Fruit fly (Drosophila melanogaster) whole organism, embryonic: ENCODE data around the gene Ac76E.

ENCODE experiments used
- Abd-B ChIP-seq: fragments of 200-800 bp; sonication (Bioruptor generic); optimal IDR thresholded peaks from 2 replicates; lab custom pipeline; 2018; ENCODE audit warnings: missing biosample characterization, mild to moderate bottlenecking, missing genetic modification characterization, moderate library complexity
- Bgb ChIP-seq: fragments of 200-800 bp; sonication (Bioruptor generic); IDR thresholded peaks from 2 replicates; pipeline ENCODE4 v1.3.6; 2022; ENCODE audit warnings: missing biosample characterization, missing genetic modification characterization; ENCODE audit not compliant: partially characterized antibody
- CG10366 ChIP-seq: fragments of 200-800 bp; sonication (Bioruptor generic); IDR thresholded peaks from 2 replicates; pipeline ENCODE4 v1.3.6; 2022; ENCODE audit warnings: missing biosample characterization, missing genetic modification characterization
- CG10462 ChIP-seq: fragments of 200-800 bp; sonication (Bioruptor generic); optimal IDR thresholded peaks from 2 replicates; lab custom pipeline; 2016; ENCODE audit warnings: missing biosample characterization, missing genetic modification characterization
- CG13296 ChIP-seq: fragments of 200-800 bp; sonication (Bioruptor generic); optimal IDR thresholded peaks from 3 replicates; lab custom pipeline; 2018; ENCODE audit warnings: missing biosample characterization, mild to moderate bottlenecking, missing genetic modification characterization
- CG13894 ChIP-seq: fragments of 200-800 bp; sonication (Bioruptor generic); optimal IDR thresholded peaks from 3 replicates; lab custom pipeline; 2018; ENCODE audit warnings: missing biosample characterization, mild to moderate bottlenecking, missing genetic modification characterization, moderate library complexity
- CG14710 ChIP-seq: fragments of 200-800 bp; sonication (Bioruptor generic); optimal IDR thresholded peaks from 3 replicates; lab custom pipeline; 2019; ENCODE audit warnings: missing biosample characterization, mild to moderate bottlenecking, missing genetic modification characterization, moderate library complexity
- CG1603 ChIP-seq: fragments of 200-800 bp; sonication (Bioruptor generic); optimal IDR thresholded peaks from 2 replicates; lab custom pipeline; 2019; ENCODE audit warnings: missing biosample characterization, mild to moderate bottlenecking, missing genetic modification characterization, moderate library complexity
- CG16779 ChIP-seq: fragments of 200-800 bp; sonication (Bioruptor generic); IDR thresholded peaks from 2 replicates; pipeline ENCODE4 v1.3.6; 2022; ENCODE audit warnings: missing biosample characterization, missing genetic modification characterization
- CG17361 ChIP-seq: fragments of 200-800 bp; sonication (Bioruptor generic); IDR thresholded peaks from 3 replicates; pipeline ENCODE4 v1.3.6; 2022; ENCODE audit warnings: missing biosample characterization, missing genetic modification characterization
- CG2875 ChIP-seq: fragments of 200-800 bp; sonication (Bioruptor generic); optimal IDR thresholded peaks from 2 replicates; lab custom pipeline; 2017; ENCODE audit warnings: missing biosample characterization, mild to moderate bottlenecking, missing genetic modification characterization, missing genetic modification reagents
- CG3995 ChIP-seq: fragments of 200-800 bp; sonication (Bioruptor generic); optimal IDR thresholded peaks from 3 replicates; lab custom pipeline; 2016; ENCODE audit warnings: missing biosample characterization, missing genetic modification characterization
- CG5180 ChIP-seq: fragments of 200-800 bp; sonication (Bioruptor generic); optimal IDR thresholded peaks from 3 replicates; lab custom pipeline; 2017; ENCODE audit warnings: missing biosample characterization, missing genetic modification characterization, mild to moderate bottlenecking, moderate library complexity, missing genetic modification reagents
- CG7372 ChIP-seq: fragments of 200-800 bp; sonication (Bioruptor generic); IDR thresholded peaks from 2 replicates; pipeline ENCODE4 v1.3.6; 2022; ENCODE audit warnings: missing biosample characterization, missing genetic modification characterization
- CG7786 ChIP-seq: fragments of 200-800 bp; sonication (Bioruptor generic); optimal IDR thresholded peaks from 2 replicates; lab custom pipeline; 2016; ENCODE audit warnings: missing biosample characterization, missing genetic modification characterization
- CG8388 ChIP-seq: fragments of 200-800 bp; sonication (Bioruptor generic); optimal IDR thresholded peaks from 2 replicates; lab custom pipeline; 2019; ENCODE audit warnings: missing biosample characterization, mild to moderate bottlenecking, missing genetic modification characterization, moderate library complexity
- Camta ChIP-seq: fragments of 200-800 bp; sonication (Bioruptor generic); optimal IDR thresholded peaks from 2 replicates; lab custom pipeline; 2016; ENCODE audit warnings: missing biosample characterization, missing genetic modification characterization
- Dip2 ChIP-seq: fragments of 200-800 bp; sonication (Bioruptor generic); IDR thresholded peaks from 2 replicates; pipeline ENCODE4 v1.3.6; 2022; ENCODE audit warnings: missing biosample characterization, missing genetic modification characterization
- Doc3 ChIP-seq: fragments of 200-800 bp; sonication (Bioruptor generic); IDR thresholded peaks from 3 replicates; pipeline ENCODE4 v1.3.6; 2022; ENCODE audit warnings: missing biosample characterization, missing genetic modification characterization; ENCODE audit not compliant: partially characterized antibody
- E2f1 ChIP-seq: fragments of 200-800 bp; sonication (Bioruptor generic); IDR thresholded peaks from 2 replicates; pipeline ENCODE4 v1.3.6; 2022; ENCODE audit warnings: missing biosample characterization, missing genetic modification characterization
- Hr51 ChIP-seq, 2 experiments: fragments of 200-800 bp; sonication (Bioruptor generic); optimal IDR thresholded peaks; 2 replicates in 1 of 2; 3 replicates in 1 of 2; lab custom pipeline; 2016 to 2018; ENCODE audit warnings: missing biosample characterization in 2 of 2, missing genetic modification characterization in 2 of 2, mild to moderate bottlenecking in 1 of 2, moderate library complexity in 1 of 2
- Nf-YA ChIP-seq: fragments of 200-800 bp; sonication (Bioruptor generic); IDR thresholded peaks from 2 replicates; pipeline ENCODE4 v1.3.6; 2022; ENCODE audit warnings: missing biosample characterization, missing genetic modification characterization
- Rx ChIP-seq: fragments of 200-800 bp; sonication (Bioruptor generic); IDR thresholded peaks from 2 replicates; pipeline ENCODE4 v1.3.6; 2022; ENCODE audit warnings: missing biosample characterization, missing genetic modification characterization
- Sox100B ChIP-seq: fragments of 200-800 bp; sonication (Bioruptor generic); optimal IDR thresholded peaks from 3 replicates; lab custom pipeline; 2018; ENCODE audit warnings: missing biosample characterization, mild to moderate bottlenecking, missing genetic modification characterization
- Ssrp ChIP-seq: fragments of 200-800 bp; sonication (Bioruptor generic); optimal IDR thresholded peaks from 2 replicates; lab custom pipeline; 2018; ENCODE audit warnings: missing biosample characterization, mild to moderate bottlenecking, missing genetic modification characterization, moderate library complexity
- Tbp ChIP-seq: fragments of >200 bp; optimal IDR thresholded peaks from 2 replicates; lab custom pipeline; 2018; ENCODE audit warnings: missing biosample characterization, missing genetic modification characterization
- Usf ChIP-seq: fragments of 200-800 bp; sonication (Bioruptor generic); optimal IDR thresholded peaks from 2 replicates; lab custom pipeline; 2017; ENCODE audit warnings: missing genotype, missing biosample characterization, missing genetic modification characterization
- Xbp1 ChIP-seq: fragments of 200-800 bp; sonication (Bioruptor generic); optimal IDR thresholded peaks from 3 replicates; lab custom pipeline; 2016; ENCODE audit warnings: missing biosample characterization, mild to moderate bottlenecking, missing genetic modification characterization
- ase ChIP-seq: fragments of 200-800 bp; sonication (Bioruptor generic); IDR thresholded peaks from 3 replicates; pipeline ENCODE4 v1.3.6; 2022; ENCODE audit warnings: missing biosample characterization, missing genetic modification characterization
- ato ChIP-seq: fragments of 200-800 bp; sonication (Bioruptor generic); IDR thresholded peaks from 2 replicates; pipeline ENCODE4 v1.3.6; 2022; ENCODE audit warnings: missing biosample characterization, missing genetic modification characterization; ENCODE audit not compliant: partially characterized antibody
- bbx ChIP-seq: fragments of 200-800 bp; sonication (Bioruptor generic); IDR thresholded peaks from 2 replicates; pipeline ENCODE4 v1.3.6; 2022; ENCODE audit warnings: missing biosample characterization, missing genetic modification characterization; ENCODE audit not compliant: partially characterized antibody
- ftz-f1 ChIP-seq: fragments of 200-800 bp; sonication (Bioruptor generic); optimal IDR thresholded peaks from 2 replicates; lab custom pipeline; 2016; ENCODE audit warnings: missing biosample characterization, missing genetic modification characterization
- grn ChIP-seq: fragments of 200-800 bp; sonication (Bioruptor generic); optimal IDR thresholded peaks from 3 replicates; lab custom pipeline; 2017; ENCODE audit warnings: missing biosample characterization, missing genetic modification characterization
- inv ChIP-seq: fragments of 200-800 bp; sonication (Bioruptor generic); IDR thresholded peaks from 2 replicates; pipeline ENCODE4 v1.3.6; 2022; ENCODE audit warnings: missing biosample characterization, missing genetic modification characterization; ENCODE audit not compliant: partially characterized antibody
- knrl ChIP-seq: fragments of 200-800 bp; sonication (Bioruptor generic); IDR thresholded peaks from 3 replicates; pipeline ENCODE4 v1.3.6; 2022; ENCODE audit warnings: missing biosample characterization, missing genetic modification characterization; ENCODE audit not compliant: partially characterized antibody
- luna ChIP-seq: fragments of 200-800 bp; sonication (Bioruptor generic); optimal IDR thresholded peaks from 2 replicates; lab custom pipeline; 2016; ENCODE audit warnings: missing biosample characterization, missing genetic modification characterization
- pita ChIP-seq: fragments of 200-800 bp; sonication (Bioruptor generic); optimal IDR thresholded peaks from 2 replicates; lab custom pipeline; 2017; ENCODE audit warnings: missing biosample characterization, mild to moderate bottlenecking, missing genetic modification characterization
- pnt ChIP-seq: fragments of 200-800 bp; sonication (Bioruptor generic); optimal IDR thresholded peaks from 3 replicates; lab custom pipeline; 2016; ENCODE audit warnings: missing biosample characterization, missing genetic modification characterization
- rib ChIP-seq: fragments of 200-800 bp; sonication (Bioruptor generic); IDR thresholded peaks from 2 replicates; pipeline ENCODE4 v1.3.6; 2022; ENCODE audit warnings: missing biosample characterization, missing genetic modification characterization
- run ChIP-seq: fragments of 200-800 bp; sonication (Bioruptor generic); optimal IDR thresholded peaks from 3 replicates; lab custom pipeline; 2018; ENCODE audit warnings: missing biosample characterization, mild to moderate bottlenecking, missing genetic modification characterization
- sima ChIP-seq: fragments of 200-800 bp; sonication (Bioruptor generic); optimal IDR thresholded peaks from 2 replicates; lab custom pipeline; 2016; ENCODE audit warnings: missing biosample characterization, missing genetic modification characterization
- tll ChIP-seq, 2 experiments: fragments of 200-800 bp in 1 of 2; fragments of >200 bp in 1 of 2; sonication (Bioruptor generic) in 1 of 2; optimal IDR thresholded peaks; 2 replicates each; lab custom pipeline; 2017 to 2019; ENCODE audit warnings: missing biosample characterization in 2 of 2, missing genetic modification characterization in 2 of 2, mild to moderate bottlenecking in 1 of 2, moderate library complexity in 1 of 2
- trem ChIP-seq: fragments of 200-800 bp; optimal IDR thresholded peaks from 3 replicates; lab custom pipeline; 2019; ENCODE audit warnings: missing biosample characterization, mild to moderate bottlenecking, missing genetic modification characterization, moderate library complexity
- vnd ChIP-seq: fragments of 200-800 bp; sonication (Bioruptor generic); IDR thresholded peaks from 3 replicates; pipeline ENCODE4 v1.3.6; 2022; ENCODE audit warnings: missing biosample characterization, missing genetic modification characterization; ENCODE audit not compliant: partially characterized antibody
- vvl ChIP-seq: fragments of 200-800 bp; sonication (Bioruptor generic); IDR thresholded peaks from 2 replicates; pipeline ENCODE4 v1.3.6; 2022; ENCODE audit warnings: missing biosample characterization, missing genetic modification characterization
- wdn ChIP-seq: fragments of 200-800 bp; sonication (Bioruptor generic); IDR thresholded peaks from 2 replicates; pipeline ENCODE4 v1.3.6; 2022; ENCODE audit warnings: missing biosample characterization, missing genetic modification characterization
- zf30C ChIP-seq: fragments of 200-800 bp; sonication (Bioruptor generic); optimal IDR thresholded peaks from 3 replicates; lab custom pipeline; 2018; ENCODE audit warnings: missing biosample characterization, mild to moderate bottlenecking, missing genetic modification characterization

Ac76E gene

DNA sequence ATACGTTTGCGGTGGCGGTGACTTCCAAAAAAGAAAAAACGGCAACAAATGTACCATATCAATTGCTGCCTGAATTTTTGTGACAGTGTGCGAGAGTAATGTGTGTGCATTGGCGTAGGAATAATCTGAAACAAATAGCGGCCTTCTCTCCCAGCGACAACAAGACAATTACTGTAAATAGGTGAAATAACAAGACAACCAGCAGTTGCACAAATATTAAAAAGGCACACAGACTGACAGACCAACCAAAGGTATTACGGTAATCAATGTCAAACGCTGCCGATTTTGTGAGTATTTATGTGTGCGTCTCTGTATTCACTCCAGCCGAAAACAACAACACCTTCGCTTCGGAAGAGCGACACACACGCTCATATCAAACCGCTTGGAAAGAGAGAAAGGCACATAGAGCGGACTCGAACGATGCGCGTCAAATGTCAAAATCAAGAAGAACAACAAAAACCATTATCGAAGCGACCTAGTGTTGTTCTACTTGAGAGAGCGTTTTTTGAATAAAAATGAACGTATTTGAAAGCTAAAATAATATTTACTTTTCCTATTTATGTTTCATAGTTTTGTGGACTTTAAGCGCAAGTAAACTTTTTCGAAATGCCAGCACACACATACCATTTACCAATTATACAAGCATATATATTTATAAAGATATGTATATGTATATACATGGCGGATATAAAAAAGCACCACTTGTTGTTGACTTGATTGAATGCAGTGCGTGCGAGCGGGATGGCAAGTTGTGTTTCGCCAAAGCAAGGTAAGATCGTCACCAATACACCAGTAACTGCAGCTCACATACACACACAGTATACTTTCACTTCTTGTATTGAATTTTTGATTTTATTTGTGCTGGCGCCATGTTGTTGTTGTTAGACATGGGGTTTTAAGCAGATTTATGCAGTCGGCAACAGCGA, 32.0 kb upstream of the Ac76E start (continued):
- peak; percentile 13 for TF ChIP-seq trem (tag; lab: Kevin White, UChicago)
- no peak for TF ChIP-seq Dip2
- TF ChIP-seq Abd-B (GFP tag; lab: Kevin White, UChicago) = no peak
- TF ChIP-seq CG2875 (GFP tag; lab: Kevin White, UChicago) = peak; percentile 75
- peak; percentile 58 for TF ChIP-seq CG14710 (tag; lab: Kevin White, UChicago)
- no peak for TF ChIP-seq sima
- no peak for TF ChIP-seq Doc3 (GFP tag; lab: Robert Waterston, UW)
- peak; percentile 72 for TF ChIP-seq ftz-f1 (GFP tag; lab: Kevin White, UChicago)
- peak; percentile 73 for TF ChIP-seq vvl (GFP tag; lab: Robert Waterston, UW)
- peak; percentile 75 for TF ChIP-seq pnt (GFP tag; lab: Kevin White, UChicago)
- TF ChIP-seq CG16779 = peak; percentile 44; the same call in 1 of the 2 replicates
- peak; percentile 75 for TF ChIP-seq CG13296 (GFP tag; lab: Kevin White, UChicago)
- no peak for TF ChIP-seq Tbp (GFP tag; lab: Kevin White, UChicago)
- TF ChIP-seq inv = no peak
- peak; percentile 12 for TF ChIP-seq CG7786 (GFP tag; lab: Kevin White, UChicago)
- no peak for TF ChIP-seq vnd (GFP tag; lab: Robert Waterston, UW)
- peak; percentile 14 for TF ChIP-seq Ssrp (tag; lab: Kevin White, UChicago)
- TF ChIP-seq Usf (GFP tag; lab: Kevin White, UChicago) = no peak
- TF ChIP-seq E2f1 (GFP tag; lab: Robert Waterston, UW) = peak; percentile 57; the same call in 1 of the 2 replicates
- peak in 1 of 2 experiments; percentile 61 for TF ChIP-seq tll (GFP tag; optimal IDR thresholded peaks at IDR 0.05; lab: Kevin White, UChicago)
- TF ChIP-seq CG5180 (GFP tag; lab: Kevin White, UChicago) = peak; percentile 50
- peak; percentile 10 for TF ChIP-seq CG13894 (tag; lab: Kevin White, UChicago)
- TF ChIP-seq CG1603 (tag; lab: Kevin White, UChicago) = peak; percentile 81
- no peak for TF ChIP-seq ato (GFP tag; lab: Robert Waterston, UW)
- TF ChIP-seq pita (GFP tag; lab: Kevin White, UChicago) = no peak
- TF ChIP-seq run (tag; lab: Kevin White, UChicago) = no peak
- TF ChIP-seq knrl (GFP tag; lab: Robert Waterston, UW) = no peak
- no peak for TF ChIP-seq CG3995 (GFP tag; lab: Kevin White, UChicago)
- peak; percentile 36 for TF ChIP-seq CG10462 (GFP tag; lab: Kevin White, UChicago)
- peak; percentile 64; the same call in 1 of the 2 replicates for TF ChIP-seq wdn (GFP tag; lab: Robert Waterston, UW)
- TF ChIP-seq CG7372 = 0 out of 2 replicates have a peak, but pooled peaks have one; percentile 15
- TF ChIP-seq Bgb (GFP tag; lab: Robert Waterston, UW) = no peak
- peak; percentile 0 for TF ChIP-seq CG8388
- peak; percentile 12 for TF ChIP-seq grn
- TF ChIP-seq zf30C (GFP tag; lab: Kevin White, UChicago) = peak; percentile 69
- no peak for TF ChIP-seq Xbp1 (GFP tag; lab: Kevin White, UChicago)
- TF ChIP-seq bbx (GFP tag; lab: Robert Waterston, UW) = no peak
- no peak for TF ChIP-seq luna
- TF ChIP-seq ase (GFP tag; lab: Robert Waterston, UW) = 0 out of 3 replicates have a peak, but pooled peaks have one; percentile 23
- TF ChIP-seq CG10366 (GFP tag; lab: Robert Waterston, UW) = peak; percentile 18; the same call in 1 of the 2 replicates
- TF ChIP-seq Sox100B = peak; percentile 42
- TF ChIP-seq rib (GFP tag; lab: Robert Waterston, UW) = 0 out of 2 replicates have a peak, but pooled peaks have one; percentile 22
- no peak for TF ChIP-seq Rx (GFP tag; lab: Robert Waterston, UW)
- peak in 1 of 2 experiments; percentile 39 for TF ChIP-seq Hr51 (GFP tag; optimal IDR thresholded peaks at IDR 0.05; lab: Kevin White, UChicago)
- peak; percentile 52 for TF ChIP-seq Camta (GFP tag; lab: Kevin White, UChicago)
- TF ChIP-seq Nf-YA (GFP tag; lab: Robert Waterston, UW) = peak; percentile 57; the same call in 1 of the 2 replicates
- TF ChIP-seq CG17361 (GFP tag; lab: Robert Waterston, UW) = peak; percentile 40; the same call in 1 of the 3 replicates
